Fruit fly (Drosophila melanogaster) whole organism, embryonic: ENCODE data around the gene unc-13.

Source experiments
- Bteb2 ChIP-seq: fragments of 200-800 bp; sonication (Bioruptor generic); optimal IDR thresholded peaks from 2 replicates; lab custom pipeline; 2016; ENCODE audit warnings: missing biosample characterization, missing genetic modification characterization
- CG10979 ChIP-seq: fragments of 200-800 bp; sonication (Bioruptor generic); optimal IDR thresholded peaks from 2 replicates; lab custom pipeline; 2018; ENCODE audit warnings: missing biosample characterization, mild to moderate bottlenecking, missing genetic modification characterization, moderate library complexity
- CG13287 ChIP-seq: fragments of 200-800 bp; sonication (Bioruptor generic); IDR thresholded peaks from 2 replicates; pipeline ENCODE4 v1.3.6; 2022; ENCODE audit warnings: missing biosample characterization, missing genetic modification characterization; ENCODE audit not compliant: partially characterized antibody
- CG13775 ChIP-seq: fragments of 200-800 bp; sonication (Bioruptor generic); optimal IDR thresholded peaks from 3 replicates; lab custom pipeline; 2017; ENCODE audit warnings: missing biosample characterization, mild to moderate bottlenecking, missing genetic modification characterization
- CG1602 ChIP-seq: fragments of 200-800 bp; sonication (Bioruptor generic); optimal IDR thresholded peaks from 3 replicates; lab custom pipeline; 2016; ENCODE audit warnings: missing biosample characterization, missing genetic modification characterization
- CG16779 ChIP-seq: fragments of 200-800 bp; sonication (Bioruptor generic); IDR thresholded peaks from 2 replicates; pipeline ENCODE4 v1.3.6; 2022; ENCODE audit warnings: missing biosample characterization, missing genetic modification characterization
- CG17361 ChIP-seq: fragments of 200-800 bp; sonication (Bioruptor generic); IDR thresholded peaks from 3 replicates; pipeline ENCODE4 v1.3.6; 2022; ENCODE audit warnings: missing biosample characterization, missing genetic modification characterization
- CG17829 ChIP-seq: fragments of 200-800 bp; optimal IDR thresholded peaks from 2 replicates; lab custom pipeline; 2019; ENCODE audit warnings: missing biosample characterization, mild to moderate bottlenecking, missing genetic modification characterization, moderate library complexity
- CG1832 ChIP-seq: fragments of 200-800 bp; sonication (Bioruptor generic); optimal IDR thresholded peaks from 2 replicates; lab custom pipeline; 2017; ENCODE audit warnings: missing biosample characterization, mild to moderate bottlenecking, missing genetic modification characterization, inconsistent platforms
- CG2120 ChIP-seq: fragments of 200-800 bp; sonication (Bioruptor generic); optimal IDR thresholded peaks from 3 replicates; lab custom pipeline; 2016; ENCODE audit warnings: missing biosample characterization, missing genetic modification characterization
- CG2712 ChIP-seq: fragments of 200-800 bp; optimal IDR thresholded peaks from 3 replicates; lab custom pipeline; 2019; ENCODE audit warnings: missing biosample characterization, mild to moderate bottlenecking, missing genetic modification characterization, moderate library complexity
- CG31441 ChIP-seq: fragments of 200-800 bp; sonication (Bioruptor generic); IDR thresholded peaks from 2 replicates; pipeline ENCODE4 v1.3.6; 2022; ENCODE audit warnings: missing biosample characterization, missing genetic modification characterization
- CG6272 ChIP-seq: fragments of 200-800 bp; sonication (Bioruptor generic); IDR thresholded peaks from 2 replicates; pipeline ENCODE4 v1.3.6; 2022; ENCODE audit warnings: missing biosample characterization, missing genetic modification characterization
- CG6683 ChIP-seq: fragments of 200-800 bp; sonication (Bioruptor generic); optimal IDR thresholded peaks from 2 replicates; lab custom pipeline; 2017; ENCODE audit warnings: missing biosample characterization, mild to moderate bottlenecking, missing genetic modification characterization, missing genetic modification reagents
- CG6689 ChIP-seq: fragments of 200-800 bp; sonication (Bioruptor generic); IDR thresholded peaks from 2 replicates; pipeline ENCODE4 v1.3.6; 2022; ENCODE audit warnings: missing biosample characterization, missing genetic modification characterization
- CrebB ChIP-seq: fragments of 200-800 bp; sonication (Bioruptor generic); optimal IDR thresholded peaks from 3 replicates; lab custom pipeline; 2018; ENCODE audit warnings: missing biosample characterization, mild to moderate bottlenecking, missing genetic modification characterization
- Dfd ChIP-seq, 2 experiments: fragments of >200 bp; optimal IDR thresholded peaks; 2 replicates each; lab custom pipeline; 2017; ENCODE audit warnings: missing biosample characterization in 2 of 2, missing genetic modification characterization in 2 of 2
- Elba2 ChIP-seq: fragments of 200-800 bp; sonication (Bioruptor generic); optimal IDR thresholded peaks from 3 replicates; lab custom pipeline; 2016; ENCODE audit warnings: missing biosample characterization, missing genetic modification characterization
- Ets97D ChIP-seq: fragments of 200-800 bp; sonication (Bioruptor generic); optimal IDR thresholded peaks from 3 replicates; lab custom pipeline; 2016; ENCODE audit warnings: missing biosample characterization, missing genetic modification characterization
- Gsc ChIP-seq: fragments of 200-800 bp; sonication (Bioruptor generic); IDR thresholded peaks from 2 replicates; pipeline ENCODE4 v1.3.6; 2022; ENCODE audit warnings: missing biosample characterization, missing genetic modification characterization
- Gug ChIP-seq: fragments of 200-800 bp; sonication (Bioruptor generic); IDR thresholded peaks from 4 replicates; pipeline ENCODE4 v1.3.6; 2022; ENCODE audit warnings: missing biosample characterization, missing genetic modification characterization
- H2.0 ChIP-seq: fragments of 200-800 bp; sonication (Bioruptor generic); IDR thresholded peaks from 2 replicates; pipeline ENCODE4 v1.3.6; 2022; ENCODE audit warnings: missing biosample characterization, missing genetic modification characterization
- HLHmδ ChIP-seq: fragments of 200-800 bp; sonication (Bioruptor generic); optimal IDR thresholded peaks from 2 replicates; lab custom pipeline; 2018; ENCODE audit warnings: missing biosample characterization, mild to moderate bottlenecking, missing genetic modification characterization, moderate library complexity
- Kr ChIP-seq: fragments of 200-800 bp; sonication (Bioruptor generic); optimal IDR thresholded peaks from 2 replicates; lab custom pipeline; 2017; ENCODE audit warnings: missing biosample characterization, mild to moderate bottlenecking, missing genetic modification characterization
- Mrtf ChIP-seq: fragments of 200-800 bp; sonication (Bioruptor generic); IDR thresholded peaks from 3 replicates; pipeline ENCODE4 v1.3.6; 2022; ENCODE audit warnings: missing biosample characterization, missing genetic modification characterization
- NC2β ChIP-seq: fragments of 200-800 bp; sonication (Bioruptor generic); optimal IDR thresholded peaks from 2 replicates; lab custom pipeline; 2016; ENCODE audit warnings: missing biosample characterization, missing genetic modification characterization
- Poxn ChIP-seq: fragments of 200-800 bp; sonication (Bioruptor generic); IDR thresholded peaks from 2 replicates; pipeline ENCODE4 v1.3.6; 2022; ENCODE audit warnings: missing biosample characterization, missing genetic modification characterization
- Ptx1 ChIP-seq: fragments of 200-800 bp; sonication (Bioruptor generic); IDR thresholded peaks from 2 replicates; pipeline ENCODE4 v1.3.6; 2022; ENCODE audit warnings: missing biosample characterization, missing genetic modification characterization
- Rfx ChIP-seq: fragments of 200-800 bp; sonication (Bioruptor generic); IDR thresholded peaks from 2 replicates; pipeline ENCODE4 v1.3.6; 2022; ENCODE audit warnings: missing biosample characterization, missing genetic modification characterization
- Sry-β ChIP-seq: fragments of 200-800 bp; sonication (Bioruptor generic); optimal IDR thresholded peaks from 2 replicates; lab custom pipeline; 2018; ENCODE audit warnings: missing biosample characterization, mild to moderate bottlenecking, missing genetic modification characterization, moderate library complexity
- Trl ChIP-seq, 3 experiments: fragments of >200 bp in 2 of 3; fragments of 200-800 bp in 1 of 3; sonication (Bioruptor generic) in 1 of 3; optimal IDR thresholded peaks; 2 replicates in 1 of 3; 3 replicates in 2 of 3; lab custom pipeline; 2016 to 2017; ENCODE audit warnings: missing biosample characterization in 1 of 3, missing genetic modification characterization in 1 of 3
- ab ChIP-seq: fragments of 200-800 bp; sonication (Bioruptor generic); optimal IDR thresholded peaks from 2 replicates; lab custom pipeline; 2016; ENCODE audit warnings: missing biosample characterization, missing genetic modification characterization
- aop ChIP-seq: fragments of 200-800 bp; sonication (Bioruptor generic); IDR thresholded peaks from 2 replicates; pipeline ENCODE4 v1.3.6; 2022; ENCODE audit warnings: missing biosample characterization, missing genetic modification characterization
- ato ChIP-seq: fragments of 200-800 bp; sonication (Bioruptor generic); IDR thresholded peaks from 2 replicates; pipeline ENCODE4 v1.3.6; 2022; ENCODE audit warnings: missing biosample characterization, missing genetic modification characterization; ENCODE audit not compliant: partially characterized antibody
- br ChIP-seq: fragments of >200 bp; optimal IDR thresholded peaks from 2 replicates; lab custom pipeline; 2017
- btn ChIP-seq: fragments of 200-800 bp; sonication (Bioruptor generic); optimal IDR thresholded peaks from 2 replicates; lab custom pipeline; 2016; ENCODE audit warnings: missing biosample characterization, missing genetic modification characterization
- dan ChIP-seq: fragments of 200-800 bp; sonication (Bioruptor generic); IDR thresholded peaks from 2 replicates; pipeline ENCODE4 v1.3.6; 2022; ENCODE audit warnings: missing biosample characterization, missing genetic modification characterization
- fd96Cb ChIP-seq: fragments of 200-800 bp; sonication (Bioruptor generic); optimal IDR thresholded peaks from 2 replicates; lab custom pipeline; 2018; ENCODE audit warnings: missing biosample characterization, mild to moderate bottlenecking, missing genetic modification characterization, moderate library complexity
- fru ChIP-seq: fragments of >200 bp; optimal IDR thresholded peaks from 2 replicates; lab custom pipeline; 2017
- gro ChIP-seq: fragments of 200-800 bp; sonication (Bioruptor generic); optimal IDR thresholded peaks from 2 replicates; lab custom pipeline; 2016; ENCODE audit warnings: missing biosample characterization, missing genetic modification characterization
- lilli ChIP-seq: fragments of 200-800 bp; sonication (Bioruptor generic); optimal IDR thresholded peaks from 3 replicates; lab custom pipeline; 2016; ENCODE audit warnings: missing biosample characterization, missing genetic modification characterization
- pzg ChIP-seq: fragments of 200-800 bp; sonication (Bioruptor generic); optimal IDR thresholded peaks from 3 replicates; lab custom pipeline; 2018; ENCODE audit warnings: missing biosample characterization, mild to moderate bottlenecking, missing genetic modification characterization, moderate library complexity
- sd ChIP-seq: fragments of 200-800 bp; sonication (Bioruptor generic); optimal IDR thresholded peaks from 3 replicates; lab custom pipeline; 2018; ENCODE audit warnings: missing biosample characterization, mild to moderate bottlenecking, missing genetic modification characterization, moderate library complexity
- shn ChIP-seq: fragments of 200-800 bp; sonication (Bioruptor generic); optimal IDR thresholded peaks from 3 replicates; lab custom pipeline; 2016; ENCODE audit warnings: missing biosample characterization, missing genetic modification characterization
- sim ChIP-seq: fragments of 200-800 bp; sonication (Bioruptor generic); IDR thresholded peaks from 2 replicates; pipeline ENCODE4 v1.3.6; 2022; ENCODE audit warnings: missing biosample characterization, missing genetic modification characterization
- slp2 ChIP-seq: fragments of 200-800 bp; sonication (Bioruptor generic); optimal IDR thresholded peaks from 2 replicates; lab custom pipeline; 2016; ENCODE audit warnings: missing biosample characterization, missing genetic modification characterization
- ssp ChIP-seq: fragments of 200-800 bp; sonication (Bioruptor generic); IDR thresholded peaks from 2 replicates; pipeline ENCODE4 v1.3.6; 2022; ENCODE audit warnings: missing biosample characterization, missing genetic modification characterization
- unc-4 ChIP-seq: fragments of 200-800 bp; sonication (Bioruptor generic); IDR thresholded peaks from 2 replicates; pipeline ENCODE4 v1.3.6; 2022; ENCODE audit warnings: missing biosample characterization, missing genetic modification characterization; ENCODE audit not compliant: partially characterized antibody
- usp ChIP-seq: fragments of >200 bp; optimal IDR thresholded peaks from 2 replicates; lab custom pipeline; 2017; ENCODE audit warnings: missing biosample characterization, missing genetic modification characterization
- vnd ChIP-seq: fragments of 200-800 bp; sonication (Bioruptor generic); IDR thresholded peaks from 3 replicates; pipeline ENCODE4 v1.3.6; 2022; ENCODE audit warnings: missing biosample characterization, missing genetic modification characterization; ENCODE audit not compliant: partially characterized antibody
- zen2 ChIP-seq: fragments of 200-800 bp; sonication (Bioruptor generic); IDR thresholded peaks from 3 replicates; pipeline ENCODE4 v1.3.6; 2022; ENCODE audit warnings: missing biosample characterization, missing genetic modification characterization; ENCODE audit not compliant: partially characterized antibody

The unc-13 gene

DNA sequence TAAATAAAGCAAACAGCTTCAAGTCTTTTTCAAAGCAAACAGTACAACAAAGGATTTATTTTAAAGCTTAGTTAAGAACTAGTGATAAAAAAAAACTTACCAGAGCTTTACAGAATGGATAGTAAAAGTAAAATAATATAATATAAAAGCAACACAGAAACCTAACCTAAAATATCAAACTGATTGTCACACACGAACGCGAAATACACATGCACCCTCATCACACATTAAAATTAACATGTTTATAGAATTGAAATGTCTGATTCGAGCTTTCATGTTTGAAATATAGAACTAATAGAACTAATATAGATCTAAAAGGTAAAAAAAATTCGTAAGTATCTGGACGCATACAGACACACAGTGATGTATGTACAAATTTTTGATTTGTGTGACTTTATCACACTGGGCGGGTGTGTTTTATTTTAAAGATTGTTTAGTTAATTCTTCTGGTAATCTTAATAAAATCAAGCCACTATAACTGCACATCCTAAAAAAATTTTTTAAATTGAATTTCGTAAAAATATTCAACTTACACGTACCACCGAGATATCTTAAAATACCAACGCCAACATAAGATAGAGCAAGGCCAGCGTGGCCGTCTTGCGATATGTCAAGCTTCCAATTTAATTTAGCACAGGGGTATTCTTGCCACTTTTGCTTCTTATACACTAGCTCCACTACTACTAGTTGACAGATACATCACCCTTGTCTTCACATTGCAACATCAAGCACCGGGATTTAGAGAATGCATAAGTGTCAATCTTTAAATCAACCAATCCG, 45.5 kb downstream of the unc-13 start, which contains the start of gene Gyf (continued):
- TF ChIP-seq slp2 (GFP tag; lab: Kevin White, UChicago) (no peak), sd (tag; lab: Kevin White, UChicago) (no peak), Ptx1 (no peak), usp (GFP tag; lab: Kevin White, UChicago) (no peak), CG2120 (GFP tag; lab: Kevin White, UChicago) (peak; percentile 21), NC2β (GFP tag; lab: Kevin White, UChicago) (peak; percentile 28), CG17361 (no peak; the same call in 1 of the 3 replicates), dan (no peak), pzg (GFP tag; lab: Kevin White, UChicago) (peak; percentile 95), ssp (GFP tag; lab: Robert Waterston, UW) (peak; percentile 100), gro (GFP tag; lab: Kevin White, UChicago) (no peak), aop (no peak), Mrtf (GFP tag; lab: Robert Waterston, UW) (no peak), vnd (GFP tag; lab: Robert Waterston, UW) (no peak), H2.0 (GFP tag; lab: Robert Waterston, UW) (no peak), Rfx (GFP tag; lab: Robert Waterston, UW) (no peak), ab (GFP tag; lab: Kevin White, UChicago) (no peak), sim (GFP tag; lab: Robert Waterston, UW) (no peak), br (lab: Kevin White, UChicago) (no peak), unc-4 (GFP tag; lab: Robert Waterston, UW) (no peak), Bteb2 (GFP tag; lab: Kevin White, UChicago) (no peak), CG6272 (GFP tag; lab: Robert Waterston, UW) (no peak), Gsc (no peak), CG16779 (GFP tag; lab: Robert Waterston, UW) (no peak), Trl (optimal IDR thresholded peaks at IDR 0.05; lab: Kevin White, UChicago) (no peak), Trl (GFP tag; optimal IDR thresholded peaks at IDR 0.05; lab: Kevin White, UChicago) (no peak), CG1832 (GFP tag; lab: Kevin White, UChicago) (no peak), HLHmδ (GFP tag; lab: Kevin White, UChicago) (no peak), shn (peak; percentile 54), Poxn (GFP tag; lab: Robert Waterston, UW) (no peak), CG31441 (GFP tag; lab: Robert Waterston, UW) (no peak), CG13775 (GFP tag; lab: Kevin White, UChicago) (peak; percentile 27), fd96Cb (tag; lab: Kevin White, UChicago) (no peak), Dfd (GFP tag; optimal IDR thresholded peaks at IDR 0.05; lab: Kevin White, UChicago) (peak in 1 of 2 experiments; percentile 91), CG6689 (GFP tag; lab: Robert Waterston, UW) (no peak), Elba2 (GFP tag; lab: Kevin White, UChicago) (no peak), Kr (no peak), CrebB (tag; lab: Kevin White, UChicago) (no peak), CG17829 (tag; lab: Kevin White, UChicago) (no peak), Gug (no peak), btn (GFP tag; lab: Kevin White, UChicago) (no peak), CG2712 (tag; lab: Kevin White, UChicago) (peak; percentile 37), ato (no peak), lilli (GFP tag; lab: Kevin White, UChicago) (no peak), CG6683 (no peak), CG10979 (no peak), CG13287 (no peak), zen2 (GFP tag; lab: Robert Waterston, UW) (no peak), Sry-β (GFP tag; lab: Kevin White, UChicago) (peak; percentile 31), Ets97D (GFP tag; lab: Kevin White, UChicago) (peak; percentile 81), fru (lab: Kevin White, UChicago) (no peak), CG1602 (GFP tag; lab: Kevin White, UChicago) (no peak)
